Worm (Caenorhabditis elegans): Measurements from ENCODE around the gene T11G6.5.

The T11G6.5 gene

ce11 chrIV:10832148-10832547 is 10.4 kb downstream of the T11G6.5 start, which contains the start of gene best-15:
Gene best-15, minus strand, starts transcription at chrIV:10832248.
- no peak for TF ChIP-seq blmp-1 (tag; optimal IDR thresholded peaks at IDR 0.05; ENCODE audit: insufficient read depth)

ce11 chrIV:10828049-10828448 is 14.5 kb downstream of the T11G6.5 start, which contains the start of gene npax-3:
Gene npax-3, minus strand, starts transcription at chrIV:10828149.
- TF ChIP-seq lin-11 (tag; optimal IDR thresholded peaks at IDR 0.05) (no peak), R02D3.7 (tag; optimal IDR thresholded peaks at IDR 0.05) (no peak), sem-4 (tag; optimal IDR thresholded peaks at IDR 0.05) (no peak), peb-1 (tag; optimal IDR thresholded peaks at IDR 0.05) (no peak), lin-39 (tag; optimal IDR thresholded peaks at IDR 0.05) (no peak), ama-1 (optimal IDR thresholded peaks at IDR 0.05) (no peak), nhr-237 (tag; optimal IDR thresholded peaks at IDR 0.05) (no peak), elt-3 (tag; optimal IDR thresholded peaks at IDR 0.05) (no peak), nhr-23 (tag; optimal IDR thresholded peaks at IDR 0.05) (no peak), mbf-1 (tag; optimal IDR thresholded peaks at IDR 0.05) (no peak), ztf-11 (tag; optimal IDR thresholded peaks at IDR 0.05) (no peak), nhr-77 (tag; optimal IDR thresholded peaks at IDR 0.05) (no peak), ztf-1 (GFP tag; conservative IDR thresholded peaks at IDR 0.05) (no peak), nhr-6 (tag; optimal IDR thresholded peaks at IDR 0.05) (no peak), sma-9 (GFP tag; optimal IDR thresholded peaks at IDR 0.05) (no peak), sma-9 (tag; optimal IDR thresholded peaks at IDR 0.05) (no peak), mdl-1 (tag; optimal IDR thresholded peaks at IDR 0.05) (no peak), snpc-4 (tag; optimal IDR thresholded peaks at IDR 0.05) (no peak), nhr-10 (tag; optimal IDR thresholded peaks at IDR 0.05) (no peak)

ce11 chrIV:10826029-10826428 is 16.5 kb downstream of the T11G6.5 start:
- TF ChIP-seq sem-4 (tag; optimal IDR thresholded peaks at IDR 0.05) (no peak), R02D3.7 (tag; optimal IDR thresholded peaks at IDR 0.05) (no peak), peb-1 (tag; optimal IDR thresholded peaks at IDR 0.05) (no peak), skn-1 (tag; optimal IDR thresholded peaks at IDR 0.05) (no peak), ceh-82 (tag; optimal IDR thresholded peaks at IDR 0.05) (no peak), nhr-129 (tag; optimal IDR thresholded peaks at IDR 0.05) (peak; percentile 9), unc-39 (tag; optimal IDR thresholded peaks at IDR 0.05) (no peak)

ce11 chrIV:10825383-10825782 is 17.2 kb downstream of the T11G6.5 start:
- TF ChIP-seq nhr-237 (tag; optimal IDR thresholded peaks at IDR 0.05) = no peak

- TF ChIP-seq ceh-16 (tag; optimal IDR thresholded peaks at IDR 0.05) = peak; percentile 65
- no peak for TF ChIP-seq mbf-1 (tag; optimal IDR thresholded peaks at IDR 0.05)
- peak; percentile 62 to 80 for TF ChIP-seq lsy-2 (tag; optimal IDR thresholded peaks at IDR 0.05)
- no peak for TF ChIP-seq dmd-4 (tag; optimal IDR thresholded peaks at IDR 0.05)
- peak; percentile 98 for TF ChIP-seq nhr-129 (tag; optimal IDR thresholded peaks at IDR 0.05)
- TF ChIP-seq lin-11 (tag; optimal IDR thresholded peaks at IDR 0.05) = peak; percentile 46
- peak; percentile 7 for TF ChIP-seq ceh-82 (tag; optimal IDR thresholded peaks at IDR 0.05)
- peak; percentile 81 for TF ChIP-seq lin-13 (GFP tag; optimal IDR thresholded peaks at IDR 0.05)
- peak; percentile 85 for TF ChIP-seq sem-4 (tag; optimal IDR thresholded peaks at IDR 0.05)
- TF ChIP-seq ZK546.5 (tag; optimal IDR thresholded peaks at IDR 0.05) = no peak
- TF ChIP-seq mdl-1 (tag; optimal IDR thresholded peaks at IDR 0.05) = peak; percentile 32
- peak; percentile 78 for TF ChIP-seq ama-1 (optimal IDR thresholded peaks at IDR 0.05)
- peak; percentile 85 for TF ChIP-seq zag-1 (tag; optimal IDR thresholded peaks at IDR 0.05)
- TF ChIP-seq unc-39 (tag; optimal IDR thresholded peaks at IDR 0.05) = peak; percentile 61
- peak; percentile 78 for TF ChIP-seq aly-2 (tag; optimal IDR thresholded peaks at IDR 0.05)
- peak; percentile 80 for TF ChIP-seq lin-39 (tag; optimal IDR thresholded peaks at IDR 0.05)
- peak; percentile 93 for TF ChIP-seq ztf-4 (tag; optimal IDR thresholded peaks at IDR 0.05)
- TF ChIP-seq C34F6.9 (tag; optimal IDR thresholded peaks at IDR 0.05) = peak; percentile 93
- TF ChIP-seq nhr-237 (tag; optimal IDR thresholded peaks at IDR 0.05) = no peak
- TF ChIP-seq sma-3 (GFP tag; optimal IDR thresholded peaks at IDR 0.05) = peak; percentile 58
- peak; percentile 97 for TF ChIP-seq F13H6.1 (tag; optimal IDR thresholded peaks at IDR 0.05)
- TF ChIP-seq mab-5 (tag; optimal IDR thresholded peaks at IDR 0.05) = peak; percentile 80
- TF ChIP-seq egl-27 (tag; optimal IDR thresholded peaks at IDR 0.05) = peak; percentile 72
- TF ChIP-seq alr-1 (tag; optimal IDR thresholded peaks at IDR 0.05) = no peak
- peak; percentile 70 for TF ChIP-seq gmeb-1 (tag; optimal IDR thresholded peaks at IDR 0.05)
- peak; percentile 92 for TF ChIP-seq unc-55 (GFP tag; optimal IDR thresholded peaks at IDR 0.05)
- TF ChIP-seq ztf-1 (GFP tag; conservative IDR thresholded peaks at IDR 0.05) = no peak
- TF ChIP-seq fos-1 (tag; optimal IDR thresholded peaks at IDR 0.05) = peak; percentile 80
- TF ChIP-seq R02D3.7 (tag; optimal IDR thresholded peaks at IDR 0.05) = no peak
- TF ChIP-seq crh-2 (tag; optimal IDR thresholded peaks at IDR 0.05) = peak; percentile 85
- peak; percentile 55 for TF ChIP-seq snpc-4 (tag; optimal IDR thresholded peaks at IDR 0.05)
- no peak for TF ChIP-seq unc-62 (GFP tag; optimal IDR thresholded peaks at IDR 0.05)
- TF ChIP-seq nhr-10 (tag; optimal IDR thresholded peaks at IDR 0.05) = peak; percentile 38
- no peak for TF ChIP-seq peb-1 (tag; optimal IDR thresholded peaks at IDR 0.05)
- no peak for TF ChIP-seq nhr-23 (tag; optimal IDR thresholded peaks at IDR 0.05)
- peak; percentile 92 for TF ChIP-seq nhr-25 (tag; optimal IDR thresholded peaks at IDR 0.05)
These were observed 20.8 kb downstream of the T11G6.5 start for ce11 chrIV:10821672-10822304.

Measured in whole organism, L2 larva.